Worm (Caenorhabditis elegans) whole organism, L4 larva: Measurements from ENCODE around the gene ZK809.8.
A peak's percentile ranks its signal among the peaks of the same experiment; 100 is the strongest.

Source experiments
- D1046.2 ChIP-seq: fragments of 200-800 bp; sonication (Bioruptor generic); IDR thresholded peaks from 2 replicates; pipeline ENCODE4 v1.3.6; 2022; ENCODE audit warnings: missing genetic modification characterization, missing compliant biosample characterization
- F49E8.2 ChIP-seq: sonication (generic microtip); optimal IDR thresholded peaks from 2 replicates; lab custom pipeline; 2016; ENCODE audit warnings: missing compliant biosample characterization, mild to moderate bottlenecking, missing genetic modification characterization, borderline replicate concordance
- R02D3.7 ChIP-seq: fragments of 150-350 bp; sonication (generic microtip); optimal IDR thresholded peaks from 3 replicates; lab custom pipeline; 2014; ENCODE audit warnings: missing biosample characterization, missing genetic modification characterization
- T20F7.1 ChIP-seq: fragments of 200-800 bp; sonication (Bioruptor generic); optimal IDR thresholded peaks from 2 replicates; lab custom pipeline; 2018; ENCODE audit warnings: mild to moderate bottlenecking, missing genetic modification characterization, missing compliant biosample characterization
- T26A8.4 ChIP-seq: fragments of 200-800 bp; sonication (Bioruptor generic); IDR thresholded peaks from 2 replicates; pipeline ENCODE4 v1.3.6; 2022; ENCODE audit warnings: missing genetic modification characterization, missing compliant biosample characterization
- Y105C5A.15 ChIP-seq: fragments of 200-800 bp; sonication (Bioruptor generic); IDR thresholded peaks from 2 replicates; pipeline ENCODE4 v1.3.6; 2022; ENCODE audit warnings: missing genetic modification characterization, missing compliant biosample characterization
- ZK337.2 ChIP-seq: fragments of 200-800 bp; sonication (Bioruptor generic); IDR thresholded peaks from 2 replicates; pipeline ENCODE4 v1.3.6; 2022; ENCODE audit warnings: missing genetic modification reagents, missing genetic modification characterization, missing compliant biosample characterization
- ZK546.5 ChIP-seq, 2 experiments: sonication (generic microtip); optimal IDR thresholded peaks; 2 replicates each; lab custom pipeline; 2017; ENCODE audit warnings: missing biosample characterization in 2 of 2, missing genetic modification characterization in 2 of 2
- aha-1 ChIP-seq: fragments of 150-350 bp; peaks from one replicate; lab custom pipeline; 2014; ENCODE audit warnings: missing biosample characterization, missing genetic modification characterization
- aly-2 ChIP-seq: sonication (generic microtip); optimal IDR thresholded peaks from 2 replicates; lab custom pipeline; 2018; ENCODE audit warnings: missing biosample characterization, missing genetic modification characterization
- ceh-20 ChIP-seq: fragments of 200-800 bp; sonication (Bioruptor generic); IDR thresholded peaks from 2 replicates; pipeline ENCODE4 v1.3.6; 2022; ENCODE audit warnings: missing genetic modification reagents, missing genetic modification characterization, missing compliant biosample characterization
- ceh-82 ChIP-seq: sonication (generic microtip); optimal IDR thresholded peaks from 2 replicates; lab custom pipeline; 2017; ENCODE audit warnings: missing biosample characterization, missing genetic modification characterization
- daf-12 ChIP-seq: fragments of 150-350 bp; optimal IDR thresholded peaks from 2 replicates; lab custom pipeline; 2014; ENCODE audit warnings: missing biosample characterization, missing genetic modification reagents, missing genetic modification characterization
- daf-16 ChIP-seq, 3 experiments: sonication (generic microtip); optimal IDR thresholded peaks; 2 replicates each; lab custom pipeline; 2016 to 2017; ENCODE audit warnings: missing genetic modification characterization in 3 of 3, missing genetic modification reagents in 3 of 3, mild to moderate bottlenecking in 2 of 3, missing compliant biosample characterization in 2 of 3, missing biosample characterization in 1 of 3, moderate library complexity in 1 of 3
- dmd-8 ChIP-seq: fragments of 200-800 bp; sonication (Bioruptor generic); IDR thresholded peaks from 2 replicates; pipeline ENCODE4 v1.3.6; 2022; ENCODE audit warnings: missing genetic modification characterization, missing compliant biosample characterization
- dmd-9 ChIP-seq: fragments of 200-800 bp; sonication (Bioruptor generic); IDR thresholded peaks from 2 replicates; pipeline ENCODE4 v1.3.6; 2022; ENCODE audit warnings: missing genetic modification reagents, missing genetic modification characterization, missing compliant biosample characterization
- dve-1 ChIP-seq: sonication (generic microtip); optimal IDR thresholded peaks from 2 replicates; lab custom pipeline; 2017; ENCODE audit warnings: antibody characterized with exemption, mild to moderate bottlenecking, missing genetic modification characterization, missing compliant biosample characterization; ENCODE audit not compliant: insufficient read depth
- hif-1 ChIP-seq, 2 experiments: sonication (generic microtip); optimal IDR thresholded peaks; 2 replicates each; lab custom pipeline; 2016 to 2017; ENCODE audit warnings: missing compliant biosample characterization in 2 of 2, missing genetic modification characterization in 2 of 2, missing genetic modification reagents in 2 of 2, missing genotype in 2 of 2, mild to moderate bottlenecking in 1 of 2
- hlh-11 ChIP-seq: fragments of 200-800 bp; sonication (Bioruptor generic); optimal IDR thresholded peaks from 2 replicates; lab custom pipeline; 2018; ENCODE audit warnings: mild to moderate bottlenecking, missing genetic modification characterization, missing compliant biosample characterization
- hlh-30 ChIP-seq: sonication (generic microtip); optimal IDR thresholded peaks from 2 replicates; lab custom pipeline; 2017; ENCODE audit warnings: antibody characterized with exemption, mild to moderate bottlenecking, missing genetic modification characterization, missing compliant biosample characterization; ENCODE audit not compliant: insufficient read depth
- hmg-1.1 ChIP-seq: fragments of 200-800 bp; sonication (Bioruptor generic); IDR thresholded peaks from 2 replicates; pipeline ENCODE4 v1.3.6; 2022; ENCODE audit warnings: missing genetic modification reagents, missing genetic modification characterization, missing compliant biosample characterization
- lim-7 ChIP-seq: fragments of 200-800 bp; sonication (Bioruptor generic); IDR thresholded peaks from 2 replicates; pipeline ENCODE4 v1.3.6; 2022; ENCODE audit warnings: missing genetic modification characterization, missing compliant biosample characterization
- lir-3 ChIP-seq: sonication (generic microtip); optimal IDR thresholded peaks from 2 replicates; lab custom pipeline; 2016; ENCODE audit warnings: mild to moderate bottlenecking, missing genetic modification characterization, missing compliant biosample characterization
- lsy-2 ChIP-seq, 2 experiments: fragments of 150-350 bp in 1 of 2; sonication (generic microtip) in 1 of 2; optimal IDR thresholded peaks; 2 replicates each; lab custom pipeline; 2014 to 2017; ENCODE audit warnings: missing biosample characterization in 2 of 2, missing genetic modification characterization in 2 of 2
- madf-9 ChIP-seq: fragments of 200-800 bp; sonication (Bioruptor generic); conservative IDR thresholded peaks from 2 replicates; pipeline ENCODE4 v1.3.6; 2022; ENCODE audit warnings: missing genetic modification reagents, missing genetic modification characterization, missing compliant biosample characterization
- mdl-1 ChIP-seq, 2 experiments: fragments of 150-350 bp in 1 of 2; sonication (generic microtip) in 1 of 2; optimal IDR thresholded peaks; 2 replicates each; lab custom pipeline; 2014 to 2017; ENCODE audit warnings: missing biosample characterization in 2 of 2, missing genetic modification characterization in 2 of 2
- mep-1 ChIP-seq: fragments of 150-350 bp; sonication (generic microtip); optimal IDR thresholded peaks from 3 replicates; lab custom pipeline; 2014; ENCODE audit warnings: missing biosample characterization, missing genetic modification characterization
- mxl-3 ChIP-seq: fragments of 200-800 bp; sonication (Bioruptor generic); optimal IDR thresholded peaks from 2 replicates; lab custom pipeline; 2018; ENCODE audit warnings: mild to moderate bottlenecking, missing genetic modification characterization, missing compliant biosample characterization
- nhr-102 ChIP-seq: sonication (generic microtip); optimal IDR thresholded peaks from 2 replicates; lab custom pipeline; 2016; ENCODE audit warnings: mild to moderate bottlenecking, missing genetic modification characterization, moderate library complexity, missing compliant biosample characterization
- nhr-11 ChIP-seq: fragments of 150-350 bp; optimal IDR thresholded peaks from 2 replicates; lab custom pipeline; 2014; ENCODE audit warnings: missing biosample characterization, missing genetic modification characterization
- nhr-28 ChIP-seq: fragments of 150-350 bp; optimal IDR thresholded peaks from 2 replicates; lab custom pipeline; 2014; ENCODE audit warnings: missing biosample characterization, missing genetic modification characterization
- pqm-1 ChIP-seq: sonication (generic microtip); optimal IDR thresholded peaks from 2 replicates; lab custom pipeline; 2017; ENCODE audit warnings: missing biosample characterization, missing genetic modification characterization
- set-16 ChIP-seq: fragments of 200-800 bp; sonication (Bioruptor generic); IDR thresholded peaks from 2 replicates; pipeline ENCODE4 v1.3.6; 2022; ENCODE audit warnings: missing genetic modification reagents, missing genetic modification characterization, missing compliant biosample characterization
- snpc-1.2 ChIP-seq: fragments of 200-800 bp; sonication (Bioruptor generic); IDR thresholded peaks from 2 replicates; pipeline ENCODE4 v1.3.6; 2022; ENCODE audit warnings: missing genetic modification reagents, missing genetic modification characterization, missing compliant biosample characterization
- snpc-4 ChIP-seq: fragments of 150-350 bp; optimal IDR thresholded peaks from 2 replicates; lab custom pipeline; 2014; ENCODE audit warnings: missing biosample characterization, missing genetic modification characterization
- tag-97 ChIP-seq: fragments of 200-800 bp; sonication (Bioruptor generic); IDR thresholded peaks from 2 replicates; pipeline ENCODE4 v1.3.6; 2022; ENCODE audit warnings: missing genetic modification characterization, missing compliant biosample characterization
- unc-62 ChIP-seq, 3 experiments: fragments of 150-350 bp in 1 of 3; sonication (generic microtip); optimal IDR thresholded peaks in 2 of 3; peaks in 1 of 3; 1 replicate in 1 of 3; 2 replicates in 2 of 3; lab custom pipeline; 2014 to 2017; ENCODE audit warnings: missing biosample characterization in 3 of 3, missing genetic modification characterization in 3 of 3, missing genetic modification reagents in 3 of 3, missing genotype in 1 of 3
- zfp-3 ChIP-seq: fragments of 200-800 bp; sonication (Bioruptor generic); conservative IDR thresholded peaks from 2 replicates; pipeline ENCODE4 v1.3.6; 2022; ENCODE audit warnings: missing genetic modification reagents, missing genetic modification characterization, missing compliant biosample characterization

The ZK809.8 gene

ce11 chrIV:11640915-11641314 is 7.9 kb downstream of the ZK809.8 start, which contains the start of gene ttr-50:
Gene ttr-50 (minus strand): TSS chrIV:11641015.
- TF ChIP-seq nhr-11 (tag; lab: Kevin White, UChicago) (no peak), R02D3.7 (tag; lab: Kevin White, UChicago) (no peak), daf-16 (GFP tag; optimal IDR thresholded peaks at IDR 0.05; lab: Kevin White, UChicago) (no peak), daf-16 (tag; optimal IDR thresholded peaks at IDR 0.05; lab: Kevin White, UChicago) (no peak), snpc-1.2 (GFP tag; lab: Robert Waterston, UW) (no peak), F49E8.2 (no peak), tag-97 (no peak), hlh-30 (tag; lab: Kevin White, UChicago) (no peak), ceh-20 (GFP tag; lab: Robert Waterston, UW) (no peak), aly-2 (tag; lab: Kevin White, UChicago) (no peak)

DNA sequence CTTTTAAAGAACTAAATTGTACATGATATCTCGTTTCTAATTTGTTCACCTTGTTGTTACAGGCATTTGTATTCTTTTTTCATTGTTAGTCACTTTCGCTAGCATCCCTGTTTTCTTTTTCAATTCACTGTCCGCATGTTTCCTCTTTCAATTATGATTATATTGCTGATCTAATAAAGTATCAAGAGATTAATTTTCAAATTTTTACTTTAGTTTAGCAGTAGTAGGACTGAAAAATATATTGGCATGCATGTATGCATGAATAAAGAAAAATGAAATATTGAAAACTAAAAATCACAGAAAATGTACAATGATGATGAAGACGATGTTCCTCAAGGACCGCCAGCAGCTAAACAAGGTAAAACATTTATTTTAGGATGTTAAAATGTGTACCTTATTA is 10.8 kb downstream of the ZK809.8 start, which contains the start of gene rbm-17:
Gene rbm-17 (plus strand): TSS at position 301 of the 400 bp plus-strand sequence.
- TF ChIP-seq dmd-9 (GFP tag; lab: Robert Waterston, UW) (no peak), R02D3.7 (tag; lab: Kevin White, UChicago) (no peak), zfp-3 (GFP tag; lab: Robert Waterston, UW) (no peak), lsy-2 (tag; optimal IDR thresholded peaks at IDR 0.05; lab: Kevin White, UChicago) (peak in 1 of 2 experiments; percentile 9), Y105C5A.15 (no peak), unc-62 (GFP tag; optimal IDR thresholded peaks at IDR 0.05 in 1 of 2; lab: Kevin White, UChicago) (peak in 1 of 2 experiments; percentile 1), unc-62 (tag; optimal IDR thresholded peaks at IDR 0.05; lab: Kevin White, UChicago) (no peak), aha-1 (peak; percentile 43)
- TF ChIP-seq, all 104 proteins: peak for 3

ce11 chrIV:11636409-11636723 is 12.5 kb downstream of the ZK809.8 start, which contains the start of gene F58B3.6:
Gene F58B3.6 (plus strand): TSS chrIV:11636648.
- TF ChIP-seq hif-1 (tag; optimal IDR thresholded peaks at IDR 0.05; lab: Kevin White, UChicago) (no peak), set-16 (GFP tag; lab: Robert Waterston, UW) (no peak), mxl-3 (GFP tag; lab: Kevin White, UChicago) (no peak), mdl-1 (tag; optimal IDR thresholded peaks at IDR 0.05; lab: Kevin White, UChicago) (peak in 1 of 2 experiments; percentile 64), daf-12 (tag; lab: Kevin White, UChicago) (no peak), ZK337.2 (GFP tag; lab: Robert Waterston, UW) (no peak), nhr-28 (peak; percentile 72), D1046.2 (GFP tag; lab: Robert Waterston, UW) (no peak), daf-16 (GFP tag; optimal IDR thresholded peaks at IDR 0.05; lab: Kevin White, UChicago) (peak in 1 of 2 experiments; percentile 2), daf-16 (tag; optimal IDR thresholded peaks at IDR 0.05; lab: Kevin White, UChicago) (no peak), madf-9 (GFP tag; lab: Robert Waterston, UW) (no peak), dve-1 (tag; lab: Kevin White, UChicago) (peak; percentile 83), nhr-102 (tag; lab: Kevin White, UChicago) (no peak), dmd-8 (GFP tag; lab: Robert Waterston, UW) (no peak), snpc-4 (tag; lab: Kevin White, UChicago) (no peak), lsy-2 (tag; optimal IDR thresholded peaks at IDR 0.05; lab: Kevin White, UChicago) (peak in 1 of 2 experiments; percentile 38), mep-1 (tag; lab: Kevin White, UChicago) (peak; percentile 30), hmg-1.1 (0 out of 2 replicates have a peak, but pooled peaks have one; percentile 24), hlh-30 (tag; lab: Kevin White, UChicago) (peak; percentile 96), nhr-11 (tag; lab: Kevin White, UChicago) (peak; percentile 37), lir-3 (no peak), lim-7 (GFP tag; lab: Robert Waterston, UW) (no peak), T26A8.4 (GFP tag; lab: Robert Waterston, UW) (no peak), ZK546.5 (tag; optimal IDR thresholded peaks at IDR 0.05; lab: Kevin White, UChicago) (no peak), aha-1 (peak; percentile 62), ceh-82 (tag; lab: Kevin White, UChicago) (no peak), T20F7.1 (GFP tag; lab: Kevin White, UChicago) (no peak), hlh-11 (tag; lab: Kevin White, UChicago) (peak; percentile 74), pqm-1 (tag; lab: Kevin White, UChicago) (no peak)
